Fruit fly (Drosophila melanogaster) Kc167 (cell line): ENCODE results near the gene dnt.

ENCODE experiments used
- Myc ChIP-seq: fragments of >200 bp; optimal IDR thresholded peaks from 2 replicates; lab custom pipeline; 2017; ENCODE audit warnings: missing external identifiers
- Sin3A ChIP-seq: fragments of >200 bp; optimal IDR thresholded peaks from 2 replicates; lab custom pipeline; 2018; ENCODE audit warnings: missing external identifiers
- h ChIP-seq: fragments of >200 bp; optimal IDR thresholded peaks from 3 replicates; lab custom pipeline; 2018; ENCODE audit warnings: missing external identifiers
- insv ChIP-seq: fragments of >200 bp; optimal IDR thresholded peaks from 3 replicates; lab custom pipeline; 2018; ENCODE audit warnings: missing external identifiers
- psq ChIP-seq: fragments of >200 bp; optimal IDR thresholded peaks from 2 replicates; lab custom pipeline; 2017; ENCODE audit warnings: missing external identifiers
- ttk ChIP-seq: sonication (Bioruptor generic); optimal IDR thresholded peaks from 2 replicates; lab custom pipeline; 2017; ENCODE audit warnings: missing external identifiers

dnt gene

dm6 chr2L:19364622-19365021 is 1.6 kb upstream of the dnt start:
- no peak for TF ChIP-seq Myc
- TF ChIP-seq Sin3A (lab: Kevin White, UChicago) = no peak
- no peak for TF ChIP-seq psq (lab: Kevin White, UChicago)
- no peak for TF ChIP-seq ttk
- TF ChIP-seq insv = no peak
- TF ChIP-seq h (lab: Kevin White, UChicago) = no peak

dm6 chr2L:19364075-19364474 is 1.0 kb upstream of the dnt start, which contains the start of gene CG13086:
CG13086 (plus strand) TSS chr2L:19364375.
- TF ChIP-seq Myc = no peak
- no peak for TF ChIP-seq ttk
- no peak for TF ChIP-seq psq (lab: Kevin White, UChicago)
- no peak for TF ChIP-seq h (lab: Kevin White, UChicago)
- TF ChIP-seq Sin3A (lab: Kevin White, UChicago) = no peak
- no peak for TF ChIP-seq insv

dm6 chr2L:19363530-19363929 is 503 bp upstream of the dnt start:
- no peak for TF ChIP-seq Myc
- TF ChIP-seq h (lab: Kevin White, UChicago) = no peak
- no peak for TF ChIP-seq psq (lab: Kevin White, UChicago)
- no peak for TF ChIP-seq insv
- TF ChIP-seq Sin3A (lab: Kevin White, UChicago) = no peak
- TF ChIP-seq ttk = no peak

- no peak for TF ChIP-seq Sin3A (lab: Kevin White, UChicago)
- no peak for TF ChIP-seq Myc
- no peak for TF ChIP-seq ttk
- TF ChIP-seq psq (lab: Kevin White, UChicago) = peak; percentile 80
- no peak for TF ChIP-seq h (lab: Kevin White, UChicago)
Observed at dm6 chr2L:19361632-19362142, 1.3 kb downstream of the dnt start.

dm6 chr2L:19359802-19360429 is 3.1 kb downstream of the dnt start:
- TF ChIP-seq ttk = no peak
- TF ChIP-seq insv = no peak
- TF ChIP-seq Sin3A (lab: Kevin White, UChicago) = no peak
- no peak for TF ChIP-seq psq (lab: Kevin White, UChicago)
- no peak for TF ChIP-seq Myc
- TF ChIP-seq h (lab: Kevin White, UChicago) = no peak

- TF ChIP-seq psq (lab: Kevin White, UChicago) = no peak
Observed at dm6 chr2L:19358017-19358471, 5.0 kb downstream of the dnt start.

dm6 chr2L:19342767-19343166 is 20.3 kb downstream of the dnt start:
- no peak for TF ChIP-seq Sin3A (lab: Kevin White, UChicago)
- TF ChIP-seq h (lab: Kevin White, UChicago) = no peak
- no peak for TF ChIP-seq ttk
- no peak for TF ChIP-seq psq (lab: Kevin White, UChicago)
- TF ChIP-seq Myc = no peak
- TF ChIP-seq insv = no peak

dm6 chr2L:19342018-19342417 is 21.0 kb downstream of the dnt start:
- TF ChIP-seq Sin3A (lab: Kevin White, UChicago) = no peak
- no peak for TF ChIP-seq Myc
- no peak for TF ChIP-seq psq (lab: Kevin White, UChicago)
- TF ChIP-seq ttk = no peak
- TF ChIP-seq insv = no peak
- no peak for TF ChIP-seq h (lab: Kevin White, UChicago)

dm6 chr2L:19341074-19341806 is 21.8 kb downstream of the dnt start:
- TF ChIP-seq Myc (no peak), psq (lab: Kevin White, UChicago) (no peak), insv (no peak), Sin3A (lab: Kevin White, UChicago) (no peak), h (lab: Kevin White, UChicago) (no peak), ttk (no peak)

- TF ChIP-seq ttk = no peak
Observed at dm6 chr2L:19339023-19339422, 24.0 kb downstream of the dnt start.

- TF ChIP-seq insv (no peak), psq (lab: Kevin White, UChicago) (no peak)
Observed at dm6 chr2L:19337971-19338732, 24.9 kb downstream of the dnt start.

dm6 chr2L:19335052-19335451 is 28.0 kb downstream of the dnt start:
- no peak for TF ChIP-seq Myc
- TF ChIP-seq insv = no peak
- no peak for TF ChIP-seq psq (lab: Kevin White, UChicago)
- TF ChIP-seq h (lab: Kevin White, UChicago) = no peak
- no peak for TF ChIP-seq Sin3A (lab: Kevin White, UChicago)
- no peak for TF ChIP-seq ttk

dm6 chr2L:19333972-19334371 is 29.1 kb downstream of the dnt start:
- TF ChIP-seq h (lab: Kevin White, UChicago) (no peak), ttk (no peak), insv (no peak), Myc (no peak), psq (lab: Kevin White, UChicago) (no peak), Sin3A (lab: Kevin White, UChicago) (no peak)
